Worm (Caenorhabditis elegans): ENCODE measurements around the gene sluh-7.

The sluh-7 gene

ce11 chrV:10314371-10314770, 41.3 kb downstream of the sluh-7 start, which contains the start of gene trx-2:
trx-2 (plus strand) TSS chrV:10314671.
- TF ChIP-seq snpc-4 (tag; optimal IDR thresholded peaks at IDR 0.05) (no peak), F26F4.8 (GFP tag; conservative IDR thresholded peaks at IDR 0.05) (no peak), saeg-2 (GFP tag; IDR thresholded peaks at IDR 0.05) (no peak), F37D6.2 (tag; optimal IDR thresholded peaks at IDR 0.05) (no peak), jun-1 (tag; optimal IDR thresholded peaks at IDR 0.05) (no peak), T20F7.1 (GFP tag; optimal IDR thresholded peaks at IDR 0.05) (no peak), Y48G9A.11 (GFP tag; IDR thresholded peaks at IDR 0.05) (no peak), unc-130 (GFP tag; optimal IDR thresholded peaks at IDR 0.05) (no peak), zag-1 (tag; optimal IDR thresholded peaks at IDR 0.05) (no peak), ZK337.2 (GFP tag; IDR thresholded peaks at IDR 0.05) (no peak), nhr-6 (tag; optimal IDR thresholded peaks at IDR 0.05) (no peak), nhr-11 (tag; optimal IDR thresholded peaks at IDR 0.05) (no peak), Y105C5A.15 (GFP tag; IDR thresholded peaks at IDR 0.05) (no peak), madf-5 (GFP tag; IDR thresholded peaks at IDR 0.05) (no peak), vab-7 (GFP tag; IDR thresholded peaks at IDR 0.05) (no peak), dmd-9 (GFP tag; IDR thresholded peaks at IDR 0.05) (no peak), Y75B8A.6 (GFP tag; IDR thresholded peaks at IDR 0.05) (no peak), ZK546.5 (tag; optimal IDR thresholded peaks at IDR 0.05) (no peak)

- TF ChIP-seq dve-1 (tag; optimal IDR thresholded peaks at IDR 0.05; ENCODE audit: insufficient read depth) (no peak), unc-62 (GFP tag; optimal IDR thresholded peaks at IDR 0.05 in 1 of 2) (peak in 1 of 2 experiments; percentile 15), unc-62 (tag; optimal IDR thresholded peaks at IDR 0.05) (no peak), aha-1 (tag) (peak; percentile 85)
Measured at ce11 chrV:10313953-10314352, 41.7 kb downstream of the sluh-7 start, which contains the start of gene gcy-6. gcy-6 (minus strand) TSS chrV:10314053.

- TF ChIP-seq dmd-9 (GFP tag; IDR thresholded peaks at IDR 0.05), result no peak
- TF ChIP-seq madf-9 (GFP tag; conservative IDR thresholded peaks at IDR 0.05), result no peak
- TF ChIP-seq R02D3.7 (tag; optimal IDR thresholded peaks at IDR 0.05), result no peak
- no peak for TF ChIP-seq ctbp-1 (GFP tag; IDR thresholded peaks at IDR 0.05)
- TF ChIP-seq mxl-2 (GFP tag; conservative IDR thresholded peaks at IDR 0.05), result no peak
- TF ChIP-seq mxl-3 (GFP tag; optimal IDR thresholded peaks at IDR 0.05), result no peak
- no peak for TF ChIP-seq rbr-2 (tag; optimal IDR thresholded peaks at IDR 0.05)
- no peak for TF ChIP-seq ceh-28 (tag; optimal IDR thresholded peaks at IDR 0.05)
- TF ChIP-seq zip-2 (tag; optimal IDR thresholded peaks at IDR 0.05), result no peak
- no peak for TF ChIP-seq ama-1 (optimal IDR thresholded peaks at IDR 0.05)
- TF ChIP-seq lin-1 (GFP tag; IDR thresholded peaks at IDR 0.05), result no peak
- TF ChIP-seq ztf-11 (tag; optimal IDR thresholded peaks at IDR 0.05), result no peak
- no peak for TF ChIP-seq nhr-42 (GFP tag; IDR thresholded peaks at IDR 0.05)
- no peak for TF ChIP-seq dve-1 (tag; optimal IDR thresholded peaks at IDR 0.05; ENCODE audit: insufficient read depth)
- no peak for TF ChIP-seq gei-8 (GFP tag; optimal IDR thresholded peaks at IDR 0.05)
- no peak for TF ChIP-seq ZK337.2 (GFP tag; IDR thresholded peaks at IDR 0.05)
- TF ChIP-seq php-3 (GFP tag; IDR thresholded peaks at IDR 0.05), result no peak
- no peak for TF ChIP-seq nhr-237 (tag; optimal IDR thresholded peaks at IDR 0.05)
Measured at ce11 chrV:10307283-10307682, 48.3 kb downstream of the sluh-7 start, which contains the start of gene che-12. che-12 (minus strand) TSS chrV:10307383.

Data from whole organism, L4 larva.